Worm (Caenorhabditis elegans): ENCODE measurements around the gene mib-1.

Gene mib-1

DNA sequence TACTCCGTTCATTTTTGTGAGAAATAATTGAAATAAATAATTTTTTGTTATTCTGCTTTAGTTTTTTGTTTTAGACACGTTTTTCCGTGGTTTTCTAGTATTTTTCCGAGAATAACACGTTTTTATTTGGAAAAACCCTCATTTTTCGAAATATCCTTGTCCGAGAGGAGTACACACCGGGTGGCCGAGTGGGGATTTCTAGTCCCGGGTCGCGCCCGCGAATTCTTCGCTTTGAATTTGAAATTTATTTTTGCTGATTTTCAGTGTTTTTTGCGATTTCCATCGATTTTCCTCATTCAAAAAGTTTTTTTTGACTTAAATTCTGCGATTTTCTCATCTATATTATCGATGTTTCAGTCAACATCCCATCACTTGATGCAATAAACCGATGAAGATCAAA lies at the start of gene mib-1, which contains the start of the genes gly-9 and smc-3:
Gene mib-1 (minus strand): TSS at position 123 of the 400 bp plus-strand sequence.
Gene gly-9 (minus strand): TSS at position 27 of the 400 bp plus-strand sequence.
Gene smc-3 (plus strand): TSS at position 351 of the 400 bp plus-strand sequence.
- no peak for TF ChIP-seq B0310.2 (tag; optimal IDR thresholded peaks at IDR 0.05)
- TF ChIP-seq ceh-36 (tag; optimal IDR thresholded peaks at IDR 0.05) = no peak
- no peak for TF ChIP-seq F13C5.2 (tag; optimal IDR thresholded peaks at IDR 0.05)
- no peak for TF ChIP-seq ceh-13 (GFP tag; optimal IDR thresholded peaks at IDR 0.05)
- TF ChIP-seq ets-7 (tag; optimal IDR thresholded peaks at IDR 0.05) = peak; percentile 15
- TF ChIP-seq hmg-4 (GFP tag; optimal IDR thresholded peaks at IDR 0.05) = no peak
- no peak for TF ChIP-seq tra-4 (tag; optimal IDR thresholded peaks at IDR 0.05)
- TF ChIP-seq tbx-11 (GFP tag; IDR thresholded peaks at IDR 0.05) = 0 out of 2 replicates have a peak, but pooled peaks have one; percentile 34
- TF ChIP-seq flt-1 (GFP tag; IDR thresholded peaks at IDR 0.05) = no peak
- TF ChIP-seq sea-1 (GFP tag; conservative IDR thresholded peaks at IDR 0.05) = no peak
- peak; percentile 83 for TF ChIP-seq tbx-37 (GFP tag; conservative IDR thresholded peaks at IDR 0.05)
- TF ChIP-seq ama-1 (optimal IDR thresholded peaks at IDR 0.05) = no peak
- TF ChIP-seq scrt-1 (GFP tag; IDR thresholded peaks at IDR 0.05) = 0 out of 2 replicates have a peak, but pooled peaks have one; percentile 60
- peak; percentile 66 for TF ChIP-seq pes-1 (GFP tag; IDR thresholded peaks at IDR 0.05)
- no peak for TF ChIP-seq aly-1 (tag; optimal IDR thresholded peaks at IDR 0.05)
- no peak for TF ChIP-seq hmbx-1 (tag; optimal IDR thresholded peaks at IDR 0.05)
- no peak for TF ChIP-seq hnd-1 (tag; optimal IDR thresholded peaks at IDR 0.05)

DNA sequence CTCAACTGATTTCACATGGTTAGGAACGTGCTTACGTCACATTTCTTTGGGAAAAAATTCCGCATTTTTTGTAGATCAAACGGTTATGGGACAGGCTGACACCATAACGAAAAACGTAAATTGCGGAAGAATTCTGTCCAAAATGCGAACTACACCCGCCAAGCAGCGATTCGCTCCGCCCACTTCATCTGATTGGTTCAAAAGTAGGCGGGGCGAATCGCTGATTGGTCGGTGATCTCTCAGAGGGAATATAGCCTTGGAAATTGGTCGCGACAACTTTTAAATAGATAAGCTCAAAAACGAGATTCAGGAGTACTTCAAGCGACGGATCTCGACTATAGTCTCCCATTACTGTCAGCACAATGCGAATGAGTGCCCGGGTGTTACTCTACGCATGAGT lies 47.2 kb upstream of the mib-1 start:
- no peak for TF ChIP-seq ceh-13 (GFP tag; optimal IDR thresholded peaks at IDR 0.05)
- TF ChIP-seq tbx-11 (GFP tag; IDR thresholded peaks at IDR 0.05) = no peak
- TF ChIP-seq scrt-1 (GFP tag; IDR thresholded peaks at IDR 0.05) = no peak
- TF ChIP-seq hmg-4 (GFP tag; optimal IDR thresholded peaks at IDR 0.05) = no peak
- TF ChIP-seq ceh-36 (tag; optimal IDR thresholded peaks at IDR 0.05) = no peak
- no peak for TF ChIP-seq tra-4 (tag; optimal IDR thresholded peaks at IDR 0.05)
- TF ChIP-seq ets-7 (tag; optimal IDR thresholded peaks at IDR 0.05) = no peak
- no peak for TF ChIP-seq flt-1 (GFP tag; IDR thresholded peaks at IDR 0.05)
- TF ChIP-seq pes-1 (GFP tag; IDR thresholded peaks at IDR 0.05) = no peak
- no peak for TF ChIP-seq B0310.2 (tag; optimal IDR thresholded peaks at IDR 0.05)
- no peak for TF ChIP-seq hnd-1 (tag; optimal IDR thresholded peaks at IDR 0.05)
- TF ChIP-seq aly-1 (tag; optimal IDR thresholded peaks at IDR 0.05) = no peak
- TF ChIP-seq hmbx-1 (tag; optimal IDR thresholded peaks at IDR 0.05) = no peak

DNA sequence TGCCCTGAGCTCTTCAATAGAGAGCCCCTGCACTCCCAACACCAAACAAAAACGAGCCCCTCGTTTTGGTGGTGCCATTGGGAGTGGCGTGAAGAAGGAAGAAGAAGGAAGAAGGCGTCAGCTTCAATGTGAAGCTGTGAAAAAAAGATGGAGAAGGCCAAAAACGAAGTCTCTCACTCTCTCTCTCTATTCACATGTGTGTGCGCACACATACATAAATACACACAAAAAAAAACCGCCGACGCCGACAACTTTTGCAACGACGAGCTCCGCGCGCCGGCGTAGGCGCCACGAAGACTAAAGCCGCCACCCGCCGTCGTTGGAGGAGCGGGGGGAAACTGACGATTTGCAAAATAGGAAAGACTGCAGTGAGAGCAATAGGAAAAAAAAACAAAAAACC lies 45.6 kb upstream of the mib-1 start:
- TF ChIP-seq ets-7 (tag; optimal IDR thresholded peaks at IDR 0.05) = no peak
- no peak for TF ChIP-seq B0310.2 (tag; optimal IDR thresholded peaks at IDR 0.05)
- TF ChIP-seq F13C5.2 (tag; optimal IDR thresholded peaks at IDR 0.05) = no peak
- no peak for TF ChIP-seq ceh-13 (GFP tag; optimal IDR thresholded peaks at IDR 0.05)
- no peak for TF ChIP-seq pes-1 (GFP tag; IDR thresholded peaks at IDR 0.05)
- TF ChIP-seq tbx-37 (GFP tag; conservative IDR thresholded peaks at IDR 0.05) = no peak
- TF ChIP-seq ceh-36 (tag; optimal IDR thresholded peaks at IDR 0.05) = no peak
- TF ChIP-seq sea-1 (GFP tag; conservative IDR thresholded peaks at IDR 0.05) = no peak
- no peak for TF ChIP-seq scrt-1 (GFP tag; IDR thresholded peaks at IDR 0.05)
- no peak for TF ChIP-seq hnd-1 (tag; optimal IDR thresholded peaks at IDR 0.05)
- TF ChIP-seq tra-4 (tag; optimal IDR thresholded peaks at IDR 0.05) = no peak
- TF ChIP-seq hmg-4 (GFP tag; optimal IDR thresholded peaks at IDR 0.05) = no peak
- no peak for TF ChIP-seq aly-1 (tag; optimal IDR thresholded peaks at IDR 0.05)
- no peak for TF ChIP-seq ama-1 (optimal IDR thresholded peaks at IDR 0.05)

DNA sequence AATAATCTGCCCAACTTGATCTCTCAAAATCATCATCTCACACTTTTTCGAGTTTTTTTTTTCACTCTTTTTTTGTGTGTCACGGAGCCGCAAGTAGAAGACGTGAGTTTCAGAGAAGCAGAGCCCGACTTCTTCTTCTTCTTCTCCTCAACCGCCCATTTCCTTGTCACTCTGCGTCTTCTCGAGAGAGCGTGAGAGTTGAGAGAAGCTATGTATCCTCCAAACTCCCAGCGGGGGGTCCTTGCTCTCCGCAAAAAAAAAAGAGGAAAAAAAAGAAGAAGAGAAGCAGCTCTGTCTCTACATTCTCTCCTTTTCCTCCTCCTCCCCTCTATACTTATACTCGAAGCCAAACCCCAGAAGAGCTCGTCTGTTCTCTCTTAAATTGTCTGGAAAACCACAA lies 43.9 kb upstream of the mib-1 start:
- TF ChIP-seq ama-1 (optimal IDR thresholded peaks at IDR 0.05) (no peak), scrt-1 (GFP tag; IDR thresholded peaks at IDR 0.05) (no peak), hmg-4 (GFP tag; optimal IDR thresholded peaks at IDR 0.05) (no peak), tbx-11 (GFP tag; IDR thresholded peaks at IDR 0.05) (no peak), F13C5.2 (tag; optimal IDR thresholded peaks at IDR 0.05) (no peak)

DNA sequence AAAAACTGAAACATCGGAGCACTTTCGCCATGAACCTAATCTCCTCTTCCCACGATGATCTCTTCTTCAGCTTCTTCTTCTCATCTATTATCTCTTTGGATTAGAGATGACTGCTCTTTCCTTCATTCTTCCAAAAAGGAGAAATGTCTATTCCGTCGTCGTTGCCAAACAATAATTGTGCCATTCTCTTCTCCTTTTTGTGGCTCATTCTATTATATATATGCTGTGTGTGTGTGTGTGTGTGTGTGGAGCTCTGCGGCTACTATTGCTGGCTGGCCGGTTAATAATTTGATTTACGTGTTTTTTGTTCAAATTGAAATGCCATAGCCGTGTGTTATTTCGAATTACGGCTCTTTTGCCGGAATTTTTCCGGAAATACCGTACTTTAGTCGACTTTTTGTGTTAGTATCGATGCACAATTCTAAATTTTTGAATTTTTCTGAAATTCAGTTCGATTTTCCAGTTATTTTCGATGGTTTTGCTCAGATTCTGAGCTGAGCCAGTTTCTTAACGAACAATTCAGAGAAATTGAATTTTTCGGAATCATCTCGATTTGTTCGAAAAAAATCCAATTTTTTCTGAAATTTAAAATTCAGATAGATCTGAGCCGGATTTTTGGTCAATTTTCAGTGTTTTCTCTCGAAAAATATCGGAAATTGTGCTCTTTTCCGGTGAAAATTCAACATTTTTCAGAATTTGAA lies 42.7 kb upstream of the mib-1 start, which contains the start of gene T28D6.5:
Gene T28D6.5 (plus strand): TSS at position 651 of the 701 bp plus-strand sequence.
- no peak for TF ChIP-seq hnd-1 (tag; optimal IDR thresholded peaks at IDR 0.05)
- TF ChIP-seq flt-1 (GFP tag; IDR thresholded peaks at IDR 0.05) = no peak

- no peak for TF ChIP-seq pes-1 (GFP tag; IDR thresholded peaks at IDR 0.05)
- TF ChIP-seq ceh-36 (tag; optimal IDR thresholded peaks at IDR 0.05) = no peak
- TF ChIP-seq tbx-11 (GFP tag; IDR thresholded peaks at IDR 0.05) = no peak
- no peak for TF ChIP-seq tra-4 (tag; optimal IDR thresholded peaks at IDR 0.05)
- TF ChIP-seq scrt-1 (GFP tag; IDR thresholded peaks at IDR 0.05) = no peak
- no peak for TF ChIP-seq tbx-37 (GFP tag; conservative IDR thresholded peaks at IDR 0.05)
- TF ChIP-seq B0310.2 (tag; optimal IDR thresholded peaks at IDR 0.05) = no peak
- TF ChIP-seq hmg-4 (GFP tag; optimal IDR thresholded peaks at IDR 0.05) = no peak
- TF ChIP-seq ama-1 (optimal IDR thresholded peaks at IDR 0.05) = no peak
- TF ChIP-seq F13C5.2 (tag; optimal IDR thresholded peaks at IDR 0.05) = no peak
- TF ChIP-seq hmbx-1 (tag; optimal IDR thresholded peaks at IDR 0.05) = no peak
- no peak for TF ChIP-seq hnd-1 (tag; optimal IDR thresholded peaks at IDR 0.05)
- TF ChIP-seq flt-1 (GFP tag; IDR thresholded peaks at IDR 0.05) = no peak
- no peak for TF ChIP-seq aly-1 (tag; optimal IDR thresholded peaks at IDR 0.05)
- no peak for TF ChIP-seq sea-1 (GFP tag; conservative IDR thresholded peaks at IDR 0.05)
- no peak for TF ChIP-seq ets-7 (tag; optimal IDR thresholded peaks at IDR 0.05)
Measured at ce11 chrIII:11332306-11332705, 41.8 kb upstream of the mib-1 start.

ce11 chrIII:11324093-11324492 lies 33.6 kb upstream of the mib-1 start:
- TF ChIP-seq hnd-1 (tag; optimal IDR thresholded peaks at IDR 0.05) (no peak), scrt-1 (GFP tag; IDR thresholded peaks at IDR 0.05) (no peak), hmbx-1 (tag; optimal IDR thresholded peaks at IDR 0.05) (no peak), aly-1 (tag; optimal IDR thresholded peaks at IDR 0.05) (no peak), tbx-37 (GFP tag; conservative IDR thresholded peaks at IDR 0.05) (no peak), sea-1 (GFP tag; conservative IDR thresholded peaks at IDR 0.05) (no peak), ama-1 (optimal IDR thresholded peaks at IDR 0.05) (no peak), ceh-36 (tag; optimal IDR thresholded peaks at IDR 0.05) (no peak), ceh-13 (GFP tag; optimal IDR thresholded peaks at IDR 0.05) (no peak), pes-1 (GFP tag; IDR thresholded peaks at IDR 0.05) (no peak), tra-4 (tag; optimal IDR thresholded peaks at IDR 0.05) (no peak), hmg-4 (GFP tag; optimal IDR thresholded peaks at IDR 0.05) (no peak), B0310.2 (tag; optimal IDR thresholded peaks at IDR 0.05) (no peak), ets-7 (tag; optimal IDR thresholded peaks at IDR 0.05) (no peak), F13C5.2 (tag; optimal IDR thresholded peaks at IDR 0.05) (no peak), flt-1 (GFP tag; IDR thresholded peaks at IDR 0.05) (no peak), tbx-11 (GFP tag; IDR thresholded peaks at IDR 0.05) (no peak)

Data from whole organism, early embryonic.